Fruit fly (Drosophila melanogaster) whole organism, wandering third instar larva: ENCODE measurements around the gene CG11902.

Experiments used
- Abd-B ChIP-seq: fragments of >200 bp; optimal IDR thresholded peaks from 2 replicates; lab custom pipeline; 2017; ENCODE audit warnings: missing biosample characterization, missing genetic modification characterization
- CG32264 ChIP-seq: fragments of 200-800 bp; sonication (Bioruptor generic); optimal IDR thresholded peaks from 2 replicates; lab custom pipeline; 2016; ENCODE audit warnings: missing biosample characterization, missing genetic modification characterization
- CrebA ChIP-seq: fragments of 200-800 bp; sonication (Bioruptor generic); optimal IDR thresholded peaks from 2 replicates; lab custom pipeline; 2016; ENCODE audit warnings: missing biosample characterization, mild to moderate bottlenecking, missing genetic modification characterization, borderline replicate concordance
- Dfd ChIP-seq: fragments of >200 bp; optimal IDR thresholded peaks from 2 replicates; lab custom pipeline; 2017; ENCODE audit warnings: missing biosample characterization, missing genetic modification characterization
- Dif ChIP-seq: fragments of 200-275, 200-300 bp; sonication (Bioruptor generic); optimal IDR thresholded peaks from 2 replicates; lab custom pipeline; 2018; ENCODE audit warnings: missing biosample characterization, missing genetic modification characterization; ENCODE audit not compliant: partially characterized antibody
- GATAd ChIP-seq: sonication (Bioruptor generic); optimal IDR thresholded peaks from 2 replicates; lab custom pipeline; 2016; ENCODE audit warnings: missing biosample characterization, missing genetic modification characterization
- HLH106 ChIP-seq: fragments of 200-800 bp; optimal IDR thresholded peaks from 3 replicates; lab custom pipeline; 2019; ENCODE audit warnings: missing biosample characterization, mild to moderate bottlenecking, missing genetic modification characterization, moderate library complexity
- Hnf4 ChIP-seq: fragments of 200-800 bp; sonication (Bioruptor generic); optimal IDR thresholded peaks from 2 replicates; lab custom pipeline; 2016; ENCODE audit warnings: missing biosample characterization, mild to moderate bottlenecking, missing genetic modification characterization
- Hr78 ChIP-seq: fragments of >200 bp; optimal IDR thresholded peaks from 2 replicates; lab custom pipeline; 2017; ENCODE audit warnings: missing biosample characterization, missing genetic modification characterization
- Hr83 ChIP-seq: fragments of 200-300 bp; sonication (Bioruptor generic); optimal IDR thresholded peaks from 2 replicates; lab custom pipeline; 2016; ENCODE audit warnings: missing biosample characterization, mild to moderate bottlenecking, missing genetic modification characterization, moderate library complexity; ENCODE audit not compliant: poor library complexity, severe bottlenecking
- Jra ChIP-seq: sonication (Bioruptor generic); optimal IDR thresholded peaks from 2 replicates; lab custom pipeline; 2016; ENCODE audit warnings: missing biosample characterization, missing genetic modification characterization
- N ChIP-seq: fragments of >200 bp; optimal IDR thresholded peaks from 2 replicates; lab custom pipeline; 2018; ENCODE audit warnings: missing biosample characterization, missing external identifiers, missing genetic modification characterization
- OdsH ChIP-seq: fragments of 200-800 bp; sonication (Bioruptor generic); optimal IDR thresholded peaks from 2 replicates; lab custom pipeline; 2016; ENCODE audit warnings: missing biosample characterization, mild to moderate bottlenecking, missing genetic modification characterization
- Rel ChIP-seq, 2 experiments: fragments of 200-800 bp; sonication (Bioruptor generic) in 1 of 2; optimal IDR thresholded peaks; 2 replicates in 1 of 2; 3 replicates in 1 of 2; lab custom pipeline; 2016 to 2019; ENCODE audit warnings: mild to moderate bottlenecking in 2 of 2, missing biosample characterization in 2 of 2, missing genetic modification characterization in 2 of 2, moderate library complexity in 1 of 2
- Sp1 ChIP-seq: fragments of 200-800 bp; sonication (Bioruptor generic); optimal IDR thresholded peaks from 3 replicates; lab custom pipeline; 2019; ENCODE audit warnings: missing biosample characterization, mild to moderate bottlenecking, missing genetic modification characterization, moderate library complexity
- Vsx2 ChIP-seq: fragments of 200-300, 225-300 bp; sonication (Bioruptor generic); optimal IDR thresholded peaks from 2 replicates; lab custom pipeline; 2018; ENCODE audit warnings: missing biosample characterization, missing genetic modification characterization; ENCODE audit not compliant: partially characterized antibody
- br ChIP-seq: fragments of 200-800 bp; sonication (Bioruptor generic); optimal IDR thresholded peaks from 2 replicates; lab custom pipeline; 2016; ENCODE audit warnings: missing biosample characterization, missing genetic modification characterization
- brk ChIP-seq: fragments of 200-800 bp; sonication (Bioruptor generic); optimal IDR thresholded peaks from 2 replicates; lab custom pipeline; 2016; ENCODE audit warnings: missing biosample characterization, mild to moderate bottlenecking, missing genetic modification characterization
- dl ChIP-seq, 2 experiments: fragments of 175-275, 200-275 bp in 1 of 2; fragments of 200-275 bp in 1 of 2; sonication (Bioruptor generic); optimal IDR thresholded peaks; lab custom pipeline; 2018; ENCODE audit warnings: mild to moderate bottlenecking in 2 of 2, missing biosample characterization in 2 of 2, missing genetic modification characterization in 2 of 2, moderate library complexity in 2 of 2; ENCODE audit not compliant: partially characterized antibody in 2 of 2, insufficient read depth in 1 of 2
- dmrt93B ChIP-seq: fragments of 200-800 bp; sonication (Bioruptor generic); optimal IDR thresholded peaks from 2 replicates; lab custom pipeline; 2018; ENCODE audit warnings: missing biosample characterization, mild to moderate bottlenecking, missing genetic modification characterization
- dsf ChIP-seq: sonication (Bioruptor generic); optimal IDR thresholded peaks from 2 replicates; lab custom pipeline; 2016; ENCODE audit warnings: missing biosample characterization, missing genetic modification characterization, borderline replicate concordance
- ey ChIP-seq: fragments of 200-800 bp; sonication (Bioruptor generic); optimal IDR thresholded peaks from 2 replicates; lab custom pipeline; 2016; ENCODE audit warnings: missing biosample characterization, missing genetic modification characterization
- foxo ChIP-seq, 2 experiments: fragments of 200-800 bp; sonication (Bioruptor generic); optimal IDR thresholded peaks; 2 replicates in 1 of 2; 3 replicates in 1 of 2; lab custom pipeline; 2016 to 2017; ENCODE audit warnings: missing biosample characterization in 2 of 2, missing genetic modification characterization in 2 of 2
- fru ChIP-seq: fragments of 200-800 bp; sonication (Bioruptor generic); optimal IDR thresholded peaks from 3 replicates; lab custom pipeline; 2016; ENCODE audit warnings: missing biosample characterization, mild to moderate bottlenecking, missing genetic modification characterization
- h ChIP-seq: fragments of 200-800 bp; sonication (Bioruptor generic); optimal IDR thresholded peaks from 3 replicates; lab custom pipeline; 2016; ENCODE audit warnings: missing biosample characterization, mild to moderate bottlenecking, missing genetic modification characterization
- jim ChIP-seq: fragments of 175-275, 200-325 bp; sonication (Bioruptor generic); optimal IDR thresholded peaks from 2 replicates; lab custom pipeline; 2016; ENCODE audit warnings: missing biosample characterization, mild to moderate bottlenecking, missing genetic modification characterization
- lola ChIP-seq: fragments of >200 bp; optimal IDR thresholded peaks from 2 replicates; lab custom pipeline; 2017; ENCODE audit warnings: missing biosample characterization, missing genetic modification characterization
- psq ChIP-seq: fragments of 200-800 bp; sonication (Bioruptor generic); optimal IDR thresholded peaks from 3 replicates; lab custom pipeline; 2017; ENCODE audit warnings: missing biosample characterization, mild to moderate bottlenecking, missing genetic modification characterization, moderate library complexity
- rgr ChIP-seq: fragments of 200-800 bp; sonication (Bioruptor generic); optimal IDR thresholded peaks from 3 replicates; lab custom pipeline; 2016; ENCODE audit warnings: missing biosample characterization, mild to moderate bottlenecking, missing genetic modification characterization
- sage ChIP-seq: fragments of 200-800 bp; sonication (Bioruptor generic); optimal IDR thresholded peaks from 2 replicates; lab custom pipeline; 2016; ENCODE audit warnings: missing biosample characterization, mild to moderate bottlenecking, missing genetic modification characterization
- sv ChIP-seq: fragments of 200-800 bp; sonication (Bioruptor generic); optimal IDR thresholded peaks from 3 replicates; lab custom pipeline; 2016; ENCODE audit warnings: missing biosample characterization, missing genetic modification characterization
- tai ChIP-seq: sonication (Bioruptor generic); optimal IDR thresholded peaks from 2 replicates; lab custom pipeline; 2016; ENCODE audit warnings: missing biosample characterization, missing genetic modification characterization
- usp ChIP-seq: fragments of >200 bp; optimal IDR thresholded peaks from 2 replicates; lab custom pipeline; 2017; ENCODE audit warnings: missing biosample characterization, missing genetic modification characterization
- woc ChIP-seq: sonication (Bioruptor generic); optimal IDR thresholded peaks from 2 replicates; lab custom pipeline; 2016; ENCODE audit warnings: missing biosample characterization, mild to moderate bottlenecking, missing genetic modification characterization

CG11902 gene

dm6 chr3R:25335065-25335464, at the start of gene CG11902, which contains the start of gene CG10669:
Gene CG11902, plus strand, starts transcription at chr3R:25335257.
Gene CG10669, minus strand, starts transcription at chr3R:25335243.
- TF ChIP-seq psq (GFP tag; lab: Kevin White, UChicago), result no peak
- TF ChIP-seq Hr83 (GFP tag; lab: Kevin White, UChicago), result peak; percentile 18

dm6 chr3R:25287128-25287527, 47.9 kb upstream of the CG11902 start, which contains the start of gene CG13658:
Gene CG13658, plus strand, starts transcription at chr3R:25287474.
- TF ChIP-seq Dif (GFP tag; lab: Kevin White, UChicago) (no peak), foxo (GFP tag; optimal IDR thresholded peaks at IDR 0.05; lab: Kevin White, UChicago) (no peak), fru (no peak), h (GFP tag; lab: Kevin White, UChicago) (no peak), HLH106 (no peak)

dm6 chr3R:25289589-25289988, 45.5 kb upstream of the CG11902 start, which contains the start of gene CG11893:
Gene CG11893, plus strand, starts transcription at chr3R:25289889.
- TF ChIP-seq sage (GFP tag; lab: Kevin White, UChicago) (no peak), Vsx2 (GFP tag; lab: Kevin White, UChicago) (no peak), lola (GFP tag; lab: Kevin White, UChicago) (no peak), Dfd (GFP tag; lab: Kevin White, UChicago) (no peak), tai (GFP tag; lab: Kevin White, UChicago) (no peak)

dm6 chr3R:25292864-25293284, 42.2 kb upstream of the CG11902 start, which contains the start of gene CG31098:
Gene CG31098, minus strand, starts transcription at chr3R:25292977.
- TF ChIP-seq Hr78 (GFP tag; lab: Kevin White, UChicago) (no peak), jim (GFP tag; lab: Kevin White, UChicago) (no peak), sage (GFP tag; lab: Kevin White, UChicago) (peak; percentile 67), usp (GFP tag; lab: Kevin White, UChicago) (no peak), Rel (GFP tag; optimal IDR thresholded peaks at IDR 0.05; lab: Kevin White, UChicago) (peak; percentile 85), Rel (tag; optimal IDR thresholded peaks at IDR 0.05; lab: Kevin White, UChicago) (no peak), dmrt93B (GFP tag; lab: Kevin White, UChicago) (no peak), N (GFP tag; lab: Kevin White, UChicago) (no peak), rgr (GFP tag; lab: Kevin White, UChicago) (peak; percentile 21), dsf (no peak), woc (GFP tag; lab: Kevin White, UChicago) (no peak), Jra (GFP tag; lab: Kevin White, UChicago) (no peak), Dfd (GFP tag; lab: Kevin White, UChicago) (no peak), brk (GFP tag; lab: Kevin White, UChicago) (peak; percentile 74), Sp1 (GFP tag; lab: Kevin White, UChicago) (no peak), OdsH (GFP tag; lab: Kevin White, UChicago) (peak; percentile 16), br (GFP tag; lab: Kevin White, UChicago) (no peak), CG32264 (GFP tag; lab: Kevin White, UChicago) (no peak), Vsx2 (GFP tag; lab: Kevin White, UChicago) (no peak), Abd-B (no peak), CrebA (GFP tag; lab: Kevin White, UChicago) (peak; percentile 93), h (GFP tag; lab: Kevin White, UChicago) (peak; percentile 64), foxo (GFP tag; optimal IDR thresholded peaks at IDR 0.05; lab: Kevin White, UChicago) (no peak), tai (GFP tag; lab: Kevin White, UChicago) (no peak), fru (no peak), Hnf4 (GFP tag; lab: Kevin White, UChicago) (no peak)

- TF ChIP-seq ey (GFP tag; lab: Kevin White, UChicago) (no peak), dmrt93B (GFP tag; lab: Kevin White, UChicago) (no peak), brk (GFP tag; lab: Kevin White, UChicago) (no peak), CrebA (GFP tag; lab: Kevin White, UChicago) (peak; percentile 82), Dif (GFP tag; lab: Kevin White, UChicago) (peak; percentile 7), rgr (GFP tag; lab: Kevin White, UChicago) (peak; percentile 33), h (GFP tag; lab: Kevin White, UChicago) (peak; percentile 93), sage (GFP tag; lab: Kevin White, UChicago) (peak; percentile 7), br (GFP tag; lab: Kevin White, UChicago) (peak; percentile 14), HLH106 (no peak), Jra (GFP tag; lab: Kevin White, UChicago) (peak; percentile 32), foxo (GFP tag; optimal IDR thresholded peaks at IDR 0.05; lab: Kevin White, UChicago) (no peak), Abd-B (no peak), sv (GFP tag; lab: Kevin White, UChicago) (no peak), Hnf4 (GFP tag; lab: Kevin White, UChicago) (peak; percentile 40), Hr83 (GFP tag; lab: Kevin White, UChicago) (peak; percentile 12), Sp1 (GFP tag; lab: Kevin White, UChicago) (no peak), Rel (GFP tag; optimal IDR thresholded peaks at IDR 0.05; lab: Kevin White, UChicago) (no peak), Rel (tag; optimal IDR thresholded peaks at IDR 0.05; lab: Kevin White, UChicago) (peak; percentile 84), fru (peak; percentile 39), lola (GFP tag; lab: Kevin White, UChicago) (no peak), GATAd (no peak), dl (GFP tag; optimal IDR thresholded peaks at IDR 0.05; lab: Kevin White, UChicago; ENCODE audit: insufficient read depth in 1 of 2, partially characterized antibody in 2 of 2) (peak in 1 of 2 experiments; percentile 60), Vsx2 (GFP tag; lab: Kevin White, UChicago) (peak; percentile 37)
These were observed 39.6 kb upstream of the CG11902 start, which contains the start of gene CG31102 for dm6 chr3R:25295320-25296020. Gene CG31102, minus strand, starts transcription at chr3R:25295594.
